Fruit fly (Drosophila melanogaster) Kc167 (cell line): ENCODE data around the gene CG17104.

Experiments
- Myc ChIP-seq: fragments of >200 bp; optimal IDR thresholded peaks from 2 replicates; lab custom pipeline; 2017; ENCODE audit warnings: missing external identifiers
- Sin3A ChIP-seq: fragments of >200 bp; optimal IDR thresholded peaks from 2 replicates; lab custom pipeline; 2018; ENCODE audit warnings: missing external identifiers
- h ChIP-seq: fragments of >200 bp; optimal IDR thresholded peaks from 3 replicates; lab custom pipeline; 2018; ENCODE audit warnings: missing external identifiers
- insv ChIP-seq: fragments of >200 bp; optimal IDR thresholded peaks from 3 replicates; lab custom pipeline; 2018; ENCODE audit warnings: missing external identifiers
- ttk ChIP-seq: sonication (Bioruptor generic); optimal IDR thresholded peaks from 2 replicates; lab custom pipeline; 2017; ENCODE audit warnings: missing external identifiers

DNA sequence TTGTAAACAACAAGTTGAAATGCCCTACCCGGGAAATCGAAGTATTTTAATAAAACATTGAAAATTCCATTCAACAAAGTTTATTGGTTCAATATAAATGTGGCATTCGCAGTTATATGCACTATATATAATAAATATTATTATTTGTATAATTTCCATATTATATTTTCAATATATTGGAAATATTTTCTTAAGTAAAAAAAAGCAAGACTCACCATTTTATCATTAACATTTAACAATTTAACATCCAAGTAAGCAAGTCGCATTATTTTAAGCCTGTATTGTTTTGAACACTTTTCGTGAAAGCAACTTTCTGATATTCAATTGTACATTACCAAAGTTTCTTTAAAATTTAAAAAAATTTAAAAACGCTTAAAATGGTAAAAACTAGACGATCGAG, 19.0 kb upstream of the CG17104 start, which contains the start of gene CG45690:
- no peak for TF ChIP-seq Sin3A (lab: Kevin White, UChicago)
- TF ChIP-seq Myc: no peak
- TF ChIP-seq insv (lab: Kevin White, UChicago): no peak
- TF ChIP-seq h (lab: Kevin White, UChicago): no peak
- no peak for TF ChIP-seq ttk (lab: Kevin White, UChicago)
